Worm (Caenorhabditis elegans) whole organism, young adult: ENCODE data around the gene tag-343.

Source experiments
- B0336.3 ChIP-seq: fragments of 200-800 bp; sonication (Bioruptor generic); IDR thresholded peaks from 2 replicates; pipeline ENCODE4 v1.3.6; 2022; ENCODE audit warnings: missing genetic modification characterization, missing compliant biosample characterization
- C06A6.2 ChIP-seq: fragments of 200-800 bp; sonication (Bioruptor generic); conservative IDR thresholded peaks from 2 replicates; pipeline ENCODE4 v1.3.6; 2022; ENCODE audit warnings: missing genetic modification characterization, missing compliant biosample characterization
- F22D6.2 ChIP-seq: sonication (generic microtip); optimal IDR thresholded peaks from 2 replicates; lab custom pipeline; 2016; ENCODE audit warnings: mild to moderate bottlenecking, missing genetic modification characterization, missing compliant biosample characterization
- F57A8.1 ChIP-seq: fragments of 200-800 bp; sonication (Bioruptor generic); optimal IDR thresholded peaks from 2 replicates; lab custom pipeline; 2018; ENCODE audit warnings: mild to moderate bottlenecking, missing genetic modification characterization, moderate library complexity, missing compliant biosample characterization
- F57C9.4 ChIP-seq: sonication (generic microtip); optimal IDR thresholded peaks from 2 replicates; lab custom pipeline; 2017; ENCODE audit warnings: mild to moderate bottlenecking, missing genetic modification characterization, missing compliant biosample characterization
- K12H6.12 ChIP-seq: fragments of 200-800 bp; sonication (Bioruptor generic); optimal IDR thresholded peaks from 2 replicates; lab custom pipeline; 2018; ENCODE audit warnings: mild to moderate bottlenecking, missing genetic modification characterization, missing compliant biosample characterization
- T26A5.8 ChIP-seq: sonication (generic microtip); optimal IDR thresholded peaks from 2 replicates; lab custom pipeline; 2016; ENCODE audit warnings: missing genetic modification characterization, missing compliant biosample characterization
- Y56A3A.18 ChIP-seq: fragments of 200-800 bp; sonication (Bioruptor generic); IDR thresholded peaks from 2 replicates; pipeline ENCODE4 v1.3.6; 2022; ENCODE audit warnings: missing genetic modification reagents, missing genetic modification characterization, missing compliant biosample characterization
- akir-1 ChIP-seq: fragments of 200-800 bp; sonication (Bioruptor generic); optimal IDR thresholded peaks from 2 replicates; lab custom pipeline; 2018; ENCODE audit warnings: mild to moderate bottlenecking, missing genetic modification characterization, moderate library complexity, missing compliant biosample characterization
- atf-7 ChIP-seq: sonication (generic microtip); optimal IDR thresholded peaks from 2 replicates; lab custom pipeline; 2017; ENCODE audit warnings: mild to moderate bottlenecking, missing genetic modification characterization, missing compliant biosample characterization
- bed-2 ChIP-seq: fragments of 200-800 bp; sonication (Bioruptor generic); IDR thresholded peaks from 2 replicates; pipeline ENCODE4 v1.3.6; 2022; ENCODE audit warnings: missing genetic modification reagents, missing genetic modification characterization, missing compliant biosample characterization
- ccch-3 ChIP-seq: fragments of 200-800 bp; sonication (Bioruptor generic); optimal IDR thresholded peaks from 2 replicates; lab custom pipeline; 2018; ENCODE audit warnings: mild to moderate bottlenecking, missing genetic modification characterization, missing compliant biosample characterization
- cebp-2 ChIP-seq: fragments of 200-800 bp; sonication (Bioruptor generic); IDR thresholded peaks from 2 replicates; pipeline ENCODE4 v1.3.6; 2022; ENCODE audit warnings: missing genetic modification characterization, missing compliant biosample characterization
- ceh-40 ChIP-seq: fragments of 200-800 bp; sonication (Bioruptor generic); IDR thresholded peaks from 2 replicates; pipeline ENCODE4 v1.3.6; 2022; ENCODE audit warnings: missing genetic modification characterization, missing compliant biosample characterization
- ceh-91 ChIP-seq: fragments of 200-800 bp; sonication (Bioruptor generic); IDR thresholded peaks from 2 replicates; pipeline ENCODE4 v1.3.6; 2022; ENCODE audit warnings: missing genetic modification reagents, missing genetic modification characterization, missing compliant biosample characterization
- efl-1 ChIP-seq: fragments of 150-350 bp; optimal IDR thresholded peaks from 2 replicates; lab custom pipeline; 2014; ENCODE audit warnings: missing biosample characterization, missing genetic modification reagents, missing genetic modification characterization
- egl-18 ChIP-seq: fragments of 200-800 bp; sonication (Bioruptor generic); IDR thresholded peaks from 2 replicates; pipeline ENCODE4 v1.3.6; 2022; ENCODE audit warnings: missing genetic modification reagents, missing genetic modification characterization, missing compliant biosample characterization
- egl-44 ChIP-seq: fragments of 200-800 bp; sonication (Bioruptor generic); IDR thresholded peaks from 2 replicates; pipeline ENCODE4 v1.3.6; 2022; ENCODE audit warnings: missing genetic modification reagents, missing genetic modification characterization, missing compliant biosample characterization
- hlh-26 ChIP-seq: fragments of 200-800 bp; sonication (Bioruptor generic); conservative IDR thresholded peaks from 2 replicates; pipeline ENCODE4 v1.3.6; 2022; ENCODE audit warnings: missing genetic modification reagents, missing genetic modification characterization, missing compliant biosample characterization
- hrde-1 ChIP-seq: sonication (generic microtip); optimal IDR thresholded peaks from 2 replicates; lab custom pipeline; 2016; ENCODE audit warnings: missing genetic modification characterization, mild to moderate bottlenecking, missing compliant biosample characterization, moderate library complexity, missing genotype, missing genetic modification reagents, borderline replicate concordance
- lin-35 ChIP-seq, 3 experiments: fragments of 150-350 bp in 2 of 3; sonication (generic microtip) in 1 of 3; optimal IDR thresholded peaks; 2 replicates each; lab custom pipeline; 2014 to 2018; ENCODE audit warnings: missing biosample characterization in 3 of 3, missing genetic modification characterization in 3 of 3, missing genetic modification reagents in 3 of 3
- lin-54 ChIP-seq: fragments of 200-800 bp; sonication (Bioruptor generic); optimal IDR thresholded peaks from 2 replicates; lab custom pipeline; 2018; ENCODE audit warnings: mild to moderate bottlenecking, missing genetic modification characterization, missing compliant biosample characterization
- lsy-27 ChIP-seq: sonication (generic microtip); optimal IDR thresholded peaks from 2 replicates; lab custom pipeline; 2017; ENCODE audit warnings: missing genetic modification characterization, mild to moderate bottlenecking, missing compliant biosample characterization, antibody characterized with exemption, missing genotype, borderline replicate concordance; ENCODE audit not compliant: insufficient read depth
- madf-10 ChIP-seq: sonication (generic microtip); optimal IDR thresholded peaks from 2 replicates; lab custom pipeline; 2016; ENCODE audit warnings: mild to moderate bottlenecking, missing genetic modification characterization, missing compliant biosample characterization
- madf-3 ChIP-seq: fragments of 200-800 bp; sonication (Bioruptor generic); IDR thresholded peaks from 2 replicates; pipeline ENCODE4 v1.3.6; 2022; ENCODE audit warnings: missing genetic modification reagents, missing genetic modification characterization, missing compliant biosample characterization
- mel-28 ChIP-seq: sonication (generic microtip); optimal IDR thresholded peaks from 2 replicates; lab custom pipeline; 2016; ENCODE audit warnings: borderline replicate concordance, mild to moderate bottlenecking, missing genetic modification characterization, missing compliant biosample characterization
- mxl-1 ChIP-seq: sonication (generic microtip); optimal IDR thresholded peaks from 2 replicates; lab custom pipeline; 2016; ENCODE audit warnings: missing genetic modification characterization, missing compliant biosample characterization
- nhr-120 ChIP-seq: fragments of 200-800 bp; sonication (Bioruptor generic); IDR thresholded peaks from 2 replicates; pipeline ENCODE4 v1.3.6; 2022; ENCODE audit warnings: missing genetic modification characterization, missing compliant biosample characterization
- pbrm-1 ChIP-seq: fragments of 200-800 bp; sonication (Bioruptor generic); IDR thresholded peaks from 2 replicates; pipeline ENCODE4 v1.3.6; 2022; ENCODE audit warnings: missing genetic modification reagents, missing genetic modification characterization, missing compliant biosample characterization
- rcor-1 ChIP-seq: fragments of 200-800 bp; sonication (Bioruptor generic); IDR thresholded peaks from 2 replicates; pipeline ENCODE4 v1.3.6; 2022; ENCODE audit warnings: missing genetic modification reagents, missing genetic modification characterization, missing compliant biosample characterization
- sptf-2 ChIP-seq: fragments of 200-800 bp; sonication (Bioruptor generic); optimal IDR thresholded peaks from 2 replicates; lab custom pipeline; 2018; ENCODE audit warnings: mild to moderate bottlenecking, missing genetic modification characterization, missing compliant biosample characterization
- tbx-9 ChIP-seq: sonication (generic microtip); optimal IDR thresholded peaks from 2 replicates; lab custom pipeline; 2016; ENCODE audit warnings: borderline replicate concordance, missing genetic modification characterization, inconsistent platforms, missing compliant biosample characterization
- tlf-1 ChIP-seq: fragments of 200-800 bp; sonication (Bioruptor generic); optimal IDR thresholded peaks from 2 replicates; lab custom pipeline; 2018; ENCODE audit warnings: mild to moderate bottlenecking, missing genetic modification characterization, missing compliant biosample characterization
- xnd-1 ChIP-seq: sonication (generic microtip); optimal IDR thresholded peaks from 2 replicates; lab custom pipeline; 2016; ENCODE audit warnings: missing genotype, missing genetic modification reagents, missing genetic modification characterization, missing compliant biosample characterization
- zfh-2 ChIP-seq: fragments of 200-800 bp; sonication (Bioruptor generic); conservative IDR thresholded peaks from 2 replicates; pipeline ENCODE4 v1.3.6; 2022; ENCODE audit warnings: missing genetic modification reagents, missing genetic modification characterization, missing compliant biosample characterization
- zim-3 ChIP-seq: sonication (generic microtip); optimal IDR thresholded peaks from 2 replicates; lab custom pipeline; 2017; ENCODE audit warnings: mild to moderate bottlenecking, missing genetic modification characterization, moderate library complexity, missing compliant biosample characterization

Gene tag-343

ce11 chrX:16658309-16658708 is 16.2 kb downstream of the tag-343 start:
- TF ChIP-seq zfh-2 (no peak), xnd-1 (tag; lab: Kevin White, UChicago) (no peak), atf-7 (tag; lab: Kevin White, UChicago) (no peak), lsy-27 (no peak), B0336.3 (GFP tag; lab: Robert Waterston, UW) (no peak), madf-10 (tag; lab: Kevin White, UChicago) (no peak), F22D6.2 (no peak), lin-54 (GFP tag; lab: Kevin White, UChicago) (no peak), hrde-1 (tag; lab: Kevin White, UChicago) (no peak), mel-28 (tag; lab: Kevin White, UChicago) (no peak), rcor-1 (GFP tag; lab: Robert Waterston, UW) (no peak), pbrm-1 (GFP tag; lab: Robert Waterston, UW) (no peak), lin-35 (GFP tag; optimal IDR thresholded peaks at IDR 0.05; lab: Kevin White, UChicago) (no peak), Y56A3A.18 (GFP tag; lab: Robert Waterston, UW) (no peak), F57C9.4 (tag; lab: Kevin White, UChicago) (no peak), egl-18 (GFP tag; lab: Robert Waterston, UW) (no peak)

ce11 chrX:16655283-16655682 is 19.2 kb downstream of the tag-343 start:
- 0 out of 2 replicates have a peak, but pooled peaks have one; percentile 6 for TF ChIP-seq nhr-120 (GFP tag; lab: Robert Waterston, UW)
- TF ChIP-seq T26A5.8 (tag; lab: Kevin White, UChicago): no peak
- peak; percentile 72 for TF ChIP-seq zfh-2

- TF ChIP-seq ceh-40 (GFP tag; lab: Robert Waterston, UW): no peak
- no peak for TF ChIP-seq zim-3 (tag; lab: Kevin White, UChicago)
- TF ChIP-seq bed-2 (GFP tag; lab: Robert Waterston, UW): no peak
- TF ChIP-seq lin-54 (GFP tag; lab: Kevin White, UChicago): no peak
- no peak for TF ChIP-seq atf-7 (tag; lab: Kevin White, UChicago)
- no peak for TF ChIP-seq egl-44 (GFP tag; lab: Robert Waterston, UW)
- TF ChIP-seq C06A6.2 (GFP tag; lab: Robert Waterston, UW): no peak
- TF ChIP-seq sptf-2 (GFP tag; lab: Kevin White, UChicago): no peak
- TF ChIP-seq madf-10 (tag; lab: Kevin White, UChicago): no peak
- no peak for TF ChIP-seq tlf-1 (GFP tag; lab: Kevin White, UChicago)
- no peak for TF ChIP-seq rcor-1 (GFP tag; lab: Robert Waterston, UW)
- TF ChIP-seq K12H6.12 (tag; lab: Kevin White, UChicago): no peak
Measured at ce11 chrX:16650600-16650999, 23.9 kb downstream of the tag-343 start.

ce11 chrX:16648773-16649172 is 25.8 kb downstream of the tag-343 start:
- TF ChIP-seq mxl-1 (tag; lab: Kevin White, UChicago): no peak
- no peak for TF ChIP-seq ceh-91
- no peak for TF ChIP-seq madf-3 (GFP tag; lab: Robert Waterston, UW)
- TF ChIP-seq F57A8.1 (GFP tag; lab: Kevin White, UChicago): no peak
- no peak for TF ChIP-seq nhr-120 (GFP tag; lab: Robert Waterston, UW)
- TF ChIP-seq cebp-2 (GFP tag; lab: Robert Waterston, UW): no peak
- TF ChIP-seq hlh-26 (GFP tag; lab: Robert Waterston, UW): no peak
- no peak for TF ChIP-seq akir-1 (GFP tag; lab: Kevin White, UChicago)
- TF ChIP-seq tbx-9 (tag; lab: Kevin White, UChicago): no peak
- TF ChIP-seq efl-1 (GFP tag; lab: Kevin White, UChicago): no peak
- TF ChIP-seq ccch-3 (GFP tag; lab: Kevin White, UChicago): no peak
